Fruit fly (Drosophila melanogaster) Kc167 (cell line): ENCODE measurements around the gene Eip93F.

Source experiments
- Myc ChIP-seq: fragments of >200 bp; optimal IDR thresholded peaks from 2 replicates; lab custom pipeline; 2017; ENCODE audit warnings: missing external identifiers
- h ChIP-seq: fragments of >200 bp; optimal IDR thresholded peaks from 3 replicates; lab custom pipeline; 2018; ENCODE audit warnings: missing external identifiers

DNA sequence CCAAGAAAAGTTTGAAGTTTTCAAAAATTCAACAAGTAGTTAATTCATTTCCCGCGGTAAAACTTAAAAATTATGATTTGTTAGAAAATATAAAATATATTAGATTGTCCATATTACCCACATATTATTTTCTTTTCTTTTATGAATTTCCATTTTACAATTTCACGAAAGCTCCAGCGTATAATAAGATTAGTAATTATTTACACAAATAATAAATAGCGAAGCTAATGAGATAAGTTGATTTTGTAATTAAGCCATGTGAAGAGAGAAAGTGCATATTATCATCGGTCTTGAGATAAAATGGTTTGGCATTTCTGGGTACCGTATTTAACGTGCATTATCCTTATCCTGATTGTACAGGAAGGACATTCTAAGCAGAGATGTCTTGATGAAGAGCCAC, 37.4 kb upstream of the Eip93F start, which contains the start of gene Qsox3:
- TF ChIP-seq h (lab: Kevin White, UChicago): no peak
- TF ChIP-seq Myc (lab: Kevin White, UChicago): no peak
